Worm (Caenorhabditis elegans) whole organism, young adult: Measurements from ENCODE around the gene F35A5.8.

Experiments used
- Y79H2A.3 ChIP-seq: fragments of 200-800 bp; sonication (Bioruptor generic); conservative IDR thresholded peaks from 2 replicates; pipeline ENCODE4 v1.3.6; 2022; ENCODE audit warnings: missing genetic modification reagents, missing genetic modification characterization, missing compliant biosample characterization
- ama-1 ChIP-seq, 3 experiments: fragments of 150-350 bp in 1 of 3; sonication (generic microtip) in 2 of 3; optimal IDR thresholded peaks; 2 replicates each; lab custom pipeline; 2014 to 2018; ENCODE audit warnings: missing biosample characterization in 2 of 3, missing genetic modification characterization in 2 of 3, missing genetic modification reagents in 2 of 3
- aptf-3 ChIP-seq: fragments of 200-800 bp; sonication (Bioruptor generic); IDR thresholded peaks from 2 replicates; pipeline ENCODE4 v1.3.6; 2022; ENCODE audit warnings: missing genetic modification characterization, missing compliant biosample characterization
- cebp-2 ChIP-seq: fragments of 200-800 bp; sonication (Bioruptor generic); IDR thresholded peaks from 2 replicates; pipeline ENCODE4 v1.3.6; 2022; ENCODE audit warnings: missing genetic modification characterization, missing compliant biosample characterization
- die-1 ChIP-seq: sonication (generic microtip); optimal IDR thresholded peaks from 2 replicates; lab custom pipeline; 2016; ENCODE audit warnings: missing genotype, mild to moderate bottlenecking, missing genetic modification characterization, missing compliant biosample characterization
- dpl-1 ChIP-seq: fragments of 150-350 bp; optimal IDR thresholded peaks from 2 replicates; lab custom pipeline; 2014; ENCODE audit warnings: missing biosample characterization, missing genetic modification reagents, missing genetic modification characterization
- egl-44 ChIP-seq: fragments of 200-800 bp; sonication (Bioruptor generic); IDR thresholded peaks from 2 replicates; pipeline ENCODE4 v1.3.6; 2022; ENCODE audit warnings: missing genetic modification reagents, missing genetic modification characterization, missing compliant biosample characterization
- lin-35 ChIP-seq, 3 experiments: fragments of 150-350 bp in 2 of 3; sonication (generic microtip) in 1 of 3; optimal IDR thresholded peaks; 2 replicates each; lab custom pipeline; 2014 to 2018; ENCODE audit warnings: missing biosample characterization in 3 of 3, missing genetic modification characterization in 3 of 3, missing genetic modification reagents in 3 of 3
- lsy-27 ChIP-seq: sonication (generic microtip); optimal IDR thresholded peaks from 2 replicates; lab custom pipeline; 2017; ENCODE audit warnings: missing genetic modification characterization, mild to moderate bottlenecking, missing compliant biosample characterization, antibody characterized with exemption, missing genotype, borderline replicate concordance; ENCODE audit not compliant: insufficient read depth
- sea-2 ChIP-seq: fragments of 200-800 bp; sonication (Bioruptor generic); IDR thresholded peaks from 2 replicates; pipeline ENCODE4 v1.3.6; 2022; ENCODE audit warnings: missing genetic modification characterization, missing compliant biosample characterization
- snpc-1.3 ChIP-seq: sonication (generic microtip); optimal IDR thresholded peaks from 2 replicates; lab custom pipeline; 2017; ENCODE audit warnings: missing genetic modification characterization, mild to moderate bottlenecking, missing compliant biosample characterization, antibody characterized with exemption, moderate library complexity, missing genotype, missing genetic modification reagents; ENCODE audit not compliant: insufficient read depth
- tlf-1 ChIP-seq: fragments of 200-800 bp; sonication (Bioruptor generic); optimal IDR thresholded peaks from 2 replicates; lab custom pipeline; 2018; ENCODE audit warnings: mild to moderate bottlenecking, missing genetic modification characterization, missing compliant biosample characterization
- ztf-28 ChIP-seq: fragments of 200-800 bp; sonication (Bioruptor generic); IDR thresholded peaks from 2 replicates; pipeline ENCODE4 v1.3.6; 2022; ENCODE audit warnings: missing genetic modification reagents, missing genetic modification characterization, missing compliant biosample characterization

DNA sequence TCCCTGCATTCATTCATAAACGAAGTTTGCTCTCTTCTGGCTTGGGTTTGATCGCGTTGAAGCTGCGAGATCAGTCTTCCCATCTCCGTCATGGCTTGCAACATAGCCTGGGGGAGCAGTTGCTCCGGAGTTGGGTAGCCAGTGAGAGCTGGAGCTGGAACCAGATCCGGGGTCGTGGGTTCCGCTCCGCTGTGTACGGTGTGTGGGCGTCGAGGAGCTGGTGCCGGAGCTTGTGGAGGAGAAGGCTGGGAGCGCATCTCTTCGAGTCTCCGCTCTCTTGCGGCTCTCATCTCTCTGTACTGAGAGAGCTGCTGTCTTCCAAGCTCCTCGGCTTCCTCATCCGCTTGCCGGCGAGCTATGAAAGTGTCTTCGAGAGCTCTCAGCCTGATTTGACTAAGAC lies 50.8 kb downstream of the F35A5.8 start:
- TF ChIP-seq tlf-1 (GFP tag; lab: Kevin White, UChicago) (no peak), ama-1 (optimal IDR thresholded peaks at IDR 0.05; lab: Kevin White, UChicago) (no peak), ama-1 (GFP tag; optimal IDR thresholded peaks at IDR 0.05; lab: Kevin White, UChicago) (no peak), egl-44 (GFP tag; lab: Robert Waterston, UW) (no peak), die-1 (no peak), lsy-27 (tag; lab: Kevin White, UChicago) (no peak), cebp-2 (GFP tag; lab: Robert Waterston, UW) (no peak), aptf-3 (GFP tag; lab: Robert Waterston, UW) (no peak), Y79H2A.3 (GFP tag; lab: Robert Waterston, UW) (no peak), dpl-1 (GFP tag; lab: Kevin White, UChicago) (no peak), ztf-28 (GFP tag; lab: Robert Waterston, UW) (no peak), lin-35 (GFP tag; optimal IDR thresholded peaks at IDR 0.05; lab: Kevin White, UChicago) (no peak), snpc-1.3 (tag; lab: Kevin White, UChicago) (no peak), sea-2 (GFP tag; lab: Robert Waterston, UW) (no peak)
